Fruit fly (Drosophila melanogaster) whole organism, embryonic: Measurements from ENCODE around the gene scramb2.
A peak's percentile ranks its signal among the peaks of the same experiment; 100 is the strongest.

ENCODE experiments used
- ATbp ChIP-seq: fragments of 200-800 bp; sonication (Bioruptor generic); optimal IDR thresholded peaks from 2 replicates; lab custom pipeline; 2017; ENCODE audit warnings: missing biosample characterization, mild to moderate bottlenecking, missing genetic modification characterization, missing genetic modification reagents
- Antp ChIP-seq: fragments of 200-800 bp; sonication (Bioruptor generic); optimal IDR thresholded peaks from 3 replicates; lab custom pipeline; 2016; ENCODE audit warnings: missing biosample characterization, missing genetic modification characterization
- BtbVII ChIP-seq: fragments of 200-800 bp; sonication (Bioruptor generic); optimal IDR thresholded peaks from 3 replicates; lab custom pipeline; 2017; ENCODE audit warnings: missing biosample characterization, mild to moderate bottlenecking, missing genetic modification characterization
- CG11504 ChIP-seq: fragments of 200-800 bp; sonication (Bioruptor generic); optimal IDR thresholded peaks from 3 replicates; lab custom pipeline; 2019; ENCODE audit warnings: missing biosample characterization, mild to moderate bottlenecking, missing genetic modification characterization, moderate library complexity
- CG12071 ChIP-seq: fragments of 200-800 bp; sonication (Bioruptor generic); optimal IDR thresholded peaks from 3 replicates; lab custom pipeline; 2018; ENCODE audit warnings: missing biosample characterization, mild to moderate bottlenecking, missing genetic modification characterization
- CG12155 ChIP-seq: fragments of 200-800 bp; sonication (Bioruptor generic); optimal IDR thresholded peaks from 3 replicates; lab custom pipeline; 2016; ENCODE audit warnings: missing biosample characterization, missing genetic modification characterization
- CG12391 ChIP-seq: fragments of 200-800 bp; sonication (Bioruptor generic); optimal IDR thresholded peaks from 3 replicates; lab custom pipeline; 2018; ENCODE audit warnings: missing biosample characterization, mild to moderate bottlenecking, missing genetic modification characterization, moderate library complexity
- CG12942 ChIP-seq: fragments of 200-800 bp; sonication (Bioruptor generic); optimal IDR thresholded peaks from 3 replicates; lab custom pipeline; 2016; ENCODE audit warnings: missing biosample characterization, missing genetic modification characterization
- CG13123 ChIP-seq: fragments of 200-800 bp; sonication (Bioruptor generic); optimal IDR thresholded peaks from 2 replicates; lab custom pipeline; 2016; ENCODE audit warnings: missing biosample characterization, missing genetic modification characterization
- CG13296 ChIP-seq: fragments of 200-800 bp; sonication (Bioruptor generic); optimal IDR thresholded peaks from 3 replicates; lab custom pipeline; 2018; ENCODE audit warnings: missing biosample characterization, mild to moderate bottlenecking, missing genetic modification characterization
- CG13424 ChIP-seq: fragments of 200-800 bp; sonication (Bioruptor generic); optimal IDR thresholded peaks from 2 replicates; lab custom pipeline; 2019; ENCODE audit warnings: missing biosample characterization, mild to moderate bottlenecking, missing genetic modification characterization, moderate library complexity
- CG16813 ChIP-seq: fragments of 200-800 bp; sonication (Bioruptor generic); IDR thresholded peaks from 3 replicates; pipeline ENCODE4 v1.3.6; 2022; ENCODE audit warnings: missing biosample characterization, missing genetic modification characterization; ENCODE audit not compliant: partially characterized antibody
- CG17328 ChIP-seq: fragments of 200-800 bp; sonication (Bioruptor generic); IDR thresholded peaks from 2 replicates; pipeline ENCODE4 v1.3.6; 2022; ENCODE audit warnings: missing biosample characterization, missing genetic modification characterization
- CG18476 ChIP-seq: fragments of 200-800 bp; sonication (Bioruptor generic); optimal IDR thresholded peaks from 2 replicates; lab custom pipeline; 2016; ENCODE audit warnings: missing biosample characterization, mild to moderate bottlenecking, missing genetic modification characterization
- CG2889 ChIP-seq: fragments of 200-800 bp; sonication (Bioruptor generic); IDR thresholded peaks from 3 replicates; pipeline ENCODE4 v1.3.6; 2022; ENCODE audit warnings: missing biosample characterization, missing genetic modification characterization
- CG3065 ChIP-seq: fragments of 200-800 bp; sonication (Bioruptor generic); optimal IDR thresholded peaks from 2 replicates; lab custom pipeline; 2016; ENCODE audit warnings: missing biosample characterization, missing genetic modification characterization
- CG32772 ChIP-seq: fragments of 200-800 bp; sonication (Bioruptor generic); IDR thresholded peaks from 2 replicates; pipeline ENCODE4 v1.3.6; 2022; ENCODE audit warnings: missing biosample characterization, missing genetic modification characterization
- CG3847 ChIP-seq: fragments of 200-800 bp; sonication (Bioruptor generic); IDR thresholded peaks from 2 replicates; pipeline ENCODE4 v1.3.6; 2022; ENCODE audit warnings: missing biosample characterization, missing genetic modification characterization
- CG6272 ChIP-seq: fragments of 200-800 bp; sonication (Bioruptor generic); IDR thresholded peaks from 2 replicates; pipeline ENCODE4 v1.3.6; 2022; ENCODE audit warnings: missing biosample characterization, missing genetic modification characterization
- CG6854 ChIP-seq: fragments of 200-800 bp; sonication (Bioruptor generic); optimal IDR thresholded peaks from 3 replicates; lab custom pipeline; 2017; ENCODE audit warnings: missing biosample characterization, mild to moderate bottlenecking, missing genetic modification characterization
- CG9215 ChIP-seq: fragments of 200-800 bp; sonication (Bioruptor generic); IDR thresholded peaks from 2 replicates; pipeline ENCODE4 v1.3.6; 2022; ENCODE audit warnings: missing biosample characterization, missing genetic modification characterization
- CG9727 ChIP-seq: fragments of 200-800 bp; sonication (Bioruptor generic); optimal IDR thresholded peaks from 3 replicates; lab custom pipeline; 2017; ENCODE audit warnings: missing biosample characterization, mild to moderate bottlenecking, missing genetic modification characterization
- Elba2 ChIP-seq: fragments of 200-800 bp; sonication (Bioruptor generic); optimal IDR thresholded peaks from 3 replicates; lab custom pipeline; 2016; ENCODE audit warnings: missing biosample characterization, missing genetic modification characterization
- Ets65A ChIP-seq: fragments of 200-800 bp; sonication (Bioruptor generic); peaks from one replicate; lab custom pipeline; 2016; ENCODE audit warnings: missing biosample characterization, missing genetic modification characterization
- Gsc ChIP-seq: fragments of 200-800 bp; sonication (Bioruptor generic); IDR thresholded peaks from 2 replicates; pipeline ENCODE4 v1.3.6; 2022; ENCODE audit warnings: missing biosample characterization, missing genetic modification characterization
- Hmr ChIP-seq: fragments of 200-800 bp; sonication (Bioruptor generic); optimal IDR thresholded peaks from 3 replicates; lab custom pipeline; 2017; ENCODE audit warnings: mild to moderate bottlenecking, missing biosample characterization, missing genetic modification reagents, missing genetic modification characterization
- Lhr ChIP-seq: fragments of 200-800 bp; sonication (Bioruptor generic); optimal IDR thresholded peaks from 3 replicates; lab custom pipeline; 2017; ENCODE audit warnings: mild to moderate bottlenecking, missing biosample characterization, missing genetic modification reagents, missing genetic modification characterization
- Lpt ChIP-seq: fragments of >200 bp; optimal IDR thresholded peaks from 2 replicates; lab custom pipeline; 2018; ENCODE audit warnings: missing biosample characterization, missing genetic modification characterization
- Mes4 ChIP-seq: fragments of 200-800 bp; sonication (Bioruptor generic); optimal IDR thresholded peaks from 2 replicates; lab custom pipeline; 2016; ENCODE audit warnings: missing biosample characterization, missing genetic modification characterization
- NC2α ChIP-seq: fragments of 200-800 bp; sonication (Bioruptor generic); optimal IDR thresholded peaks from 2 replicates; lab custom pipeline; 2016; ENCODE audit warnings: missing biosample characterization, missing genetic modification characterization
- Ravus ChIP-seq: fragments of 200-800 bp; sonication (Bioruptor generic); IDR thresholded peaks from 2 replicates; pipeline ENCODE4 v1.3.6; 2022; ENCODE audit warnings: missing biosample characterization, missing genetic modification characterization
- Spps ChIP-seq: fragments of 200-800 bp; sonication (Bioruptor generic); optimal IDR thresholded peaks from 2 replicates; lab custom pipeline; 2018; ENCODE audit warnings: missing biosample characterization, mild to moderate bottlenecking, missing genetic modification characterization
- ase ChIP-seq: fragments of 200-800 bp; sonication (Bioruptor generic); IDR thresholded peaks from 3 replicates; pipeline ENCODE4 v1.3.6; 2022; ENCODE audit warnings: missing biosample characterization, missing genetic modification characterization
- bsh ChIP-seq, 2 experiments: fragments of 200-800 bp; sonication (Bioruptor generic); optimal IDR thresholded peaks; 2 replicates each; lab custom pipeline; 2017 to 2018; ENCODE audit warnings: mild to moderate bottlenecking in 2 of 2, missing biosample characterization in 2 of 2, missing genetic modification characterization in 2 of 2, moderate library complexity in 1 of 2
- crp ChIP-seq, 2 experiments: fragments of 200-800 bp; sonication (Bioruptor generic); optimal IDR thresholded peaks; 2 replicates in 1 of 2; 3 replicates in 1 of 2; lab custom pipeline; 2017; ENCODE audit warnings: missing biosample characterization in 2 of 2, missing genetic modification characterization in 2 of 2, mild to moderate bottlenecking in 1 of 2, moderate library complexity in 1 of 2
- danr ChIP-seq: fragments of 200-800 bp; sonication (Bioruptor generic); IDR thresholded peaks from 2 replicates; pipeline ENCODE4 v1.3.6; 2022; ENCODE audit warnings: missing biosample characterization, missing genetic modification characterization
- dati ChIP-seq: fragments of 200-800 bp; sonication (Bioruptor generic); IDR thresholded peaks from 2 replicates; pipeline ENCODE4 v1.3.6; 2022; ENCODE audit warnings: missing biosample characterization, missing genetic modification characterization
- fd3F ChIP-seq: fragments of 200-800 bp; sonication (Bioruptor generic); optimal IDR thresholded peaks from 2 replicates; lab custom pipeline; 2018; ENCODE audit warnings: missing biosample characterization, mild to moderate bottlenecking, missing genetic modification characterization, moderate library complexity
- gem ChIP-seq: fragments of 200-800 bp; sonication (Bioruptor generic); optimal IDR thresholded peaks from 2 replicates; lab custom pipeline; 2019; ENCODE audit warnings: missing biosample characterization, mild to moderate bottlenecking, missing genetic modification characterization, moderate library complexity
- gfzf ChIP-seq: fragments of 200-800 bp; sonication (Bioruptor generic); optimal IDR thresholded peaks from 2 replicates; lab custom pipeline; 2016; ENCODE audit warnings: missing biosample characterization, mild to moderate bottlenecking, missing genetic modification characterization, moderate library complexity
- gsb-n ChIP-seq: fragments of 200-800 bp; sonication (Bioruptor generic); optimal IDR thresholded peaks from 3 replicates; lab custom pipeline; 2018; ENCODE audit warnings: missing biosample characterization, mild to moderate bottlenecking, missing genetic modification characterization
- jigr1 ChIP-seq: fragments of 200-800 bp; sonication (Bioruptor generic); IDR thresholded peaks from 3 replicates; pipeline ENCODE4 v1.3.6; 2022; ENCODE audit warnings: missing biosample characterization, missing genetic modification characterization
- kay ChIP-seq: fragments of 200-800 bp; sonication (Bioruptor generic); optimal IDR thresholded peaks from 2 replicates; lab custom pipeline; 2016; ENCODE audit warnings: missing biosample characterization, missing genetic modification characterization
- p53 ChIP-seq: fragments of 200-800 bp; sonication (Bioruptor generic); optimal IDR thresholded peaks from 2 replicates; lab custom pipeline; 2016; ENCODE audit warnings: missing biosample characterization, missing genetic modification characterization
- pan ChIP-seq, 4 experiments: fragments of >200 bp in 3 of 4; fragments of 200-800 bp in 1 of 4; sonication (Bioruptor generic) in 1 of 4; optimal IDR thresholded peaks in 3 of 4; IDR thresholded peaks in 1 of 4; 2 replicates each; pipeline versions ENCODE4 v1.3.6 to Lab custom; 2017 to 2022; ENCODE audit warnings: missing biosample characterization in 2 of 4, missing genetic modification characterization in 2 of 4, mixed read lengths in 1 of 4
- rib ChIP-seq: fragments of 200-800 bp; sonication (Bioruptor generic); IDR thresholded peaks from 2 replicates; pipeline ENCODE4 v1.3.6; 2022; ENCODE audit warnings: missing biosample characterization, missing genetic modification characterization
- sima ChIP-seq: fragments of 200-800 bp; sonication (Bioruptor generic); optimal IDR thresholded peaks from 2 replicates; lab custom pipeline; 2016; ENCODE audit warnings: missing biosample characterization, missing genetic modification characterization
- tio ChIP-seq: fragments of 200-800 bp; sonication (Bioruptor generic); optimal IDR thresholded peaks from 2 replicates; lab custom pipeline; 2017; ENCODE audit warnings: missing biosample characterization, missing genetic modification characterization, inconsistent platforms
- unc-4 ChIP-seq: fragments of 200-800 bp; sonication (Bioruptor generic); IDR thresholded peaks from 2 replicates; pipeline ENCODE4 v1.3.6; 2022; ENCODE audit warnings: missing biosample characterization, missing genetic modification characterization; ENCODE audit not compliant: partially characterized antibody

Gene scramb2

DNA sequence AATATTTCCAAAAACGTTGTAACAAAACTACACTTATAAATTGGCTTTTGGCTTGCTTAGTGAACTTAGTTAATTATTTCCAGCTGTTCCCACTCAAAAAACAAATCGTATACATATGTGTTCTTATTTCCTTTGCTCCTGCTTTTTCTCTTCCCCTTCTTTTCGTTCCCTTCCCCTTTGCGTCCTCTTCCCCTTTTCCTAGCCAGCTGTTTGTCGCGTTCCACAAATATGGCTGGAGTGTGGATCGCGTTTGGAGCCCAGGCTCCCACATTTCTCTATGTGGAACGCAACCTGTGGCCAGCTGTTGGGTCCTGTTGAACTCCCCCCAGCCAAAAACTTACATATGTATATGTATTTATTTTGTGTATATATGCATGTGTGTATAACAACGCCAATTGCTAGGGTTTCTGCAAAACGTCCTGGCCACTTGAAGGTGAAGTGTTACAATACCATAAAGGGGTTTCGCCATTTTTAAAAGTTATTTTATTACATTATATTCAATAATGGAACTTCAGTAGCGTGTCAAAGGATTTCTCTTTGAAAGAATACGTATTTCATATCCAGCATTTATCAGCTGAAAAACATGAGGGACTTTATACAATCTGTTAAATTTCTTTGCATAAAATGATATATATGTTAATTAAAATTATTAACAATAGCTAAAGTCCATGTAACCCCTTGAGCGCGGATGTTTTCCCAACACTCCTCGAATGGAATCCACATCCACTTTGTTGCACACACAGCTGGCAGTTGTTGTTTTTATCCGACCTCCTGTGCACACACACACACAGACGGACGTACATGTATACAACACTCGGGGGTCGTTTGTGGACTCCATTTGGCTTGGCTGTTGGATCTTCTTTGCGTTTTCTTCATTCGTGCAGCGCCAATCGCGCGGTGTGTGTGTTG, 25.3 kb upstream of the scramb2 start (continued):
- TF ChIP-seq CG6272 (GFP tag; lab: Robert Waterston, UW) (no peak), kay (no peak), ase (GFP tag; lab: Robert Waterston, UW) (no peak), Lpt (GFP tag; lab: Kevin White, UChicago) (no peak), Gsc (GFP tag; lab: Robert Waterston, UW) (no peak), Mes4 (no peak), CG9215 (GFP tag; lab: Robert Waterston, UW) (no peak), CG12942 (GFP tag; lab: Kevin White, UChicago) (no peak), gsb-n (tag; lab: Kevin White, UChicago) (no peak), gem (peak; percentile 46), NC2α (GFP tag; lab: Kevin White, UChicago) (no peak), CG16813 (GFP tag; lab: Robert Waterston, UW) (no peak), CG13424 (tag; lab: Kevin White, UChicago) (no peak), bsh (GFP tag; optimal IDR thresholded peaks at IDR 0.05; lab: Kevin White, UChicago) (no peak), sima (GFP tag; lab: Kevin White, UChicago) (no peak), tio (GFP tag; lab: Kevin White, UChicago) (no peak), CG13123 (GFP tag; lab: Kevin White, UChicago) (no peak), Ets65A (GFP tag; lab: Kevin White, UChicago) (no peak), CG12155 (GFP tag; lab: Kevin White, UChicago) (no peak), Hmr (no peak), crp (GFP tag; optimal IDR thresholded peaks at IDR 0.05; lab: Kevin White, UChicago) (peak in 1 of 2 experiments; percentile 74), Elba2 (GFP tag; lab: Kevin White, UChicago) (no peak), danr (no peak), CG3065 (no peak), CG12071 (GFP tag; lab: Kevin White, UChicago) (no peak), rib (GFP tag; lab: Robert Waterston, UW) (no peak), unc-4 (no peak), pan (optimal IDR thresholded peaks at IDR 0.05; lab: Kevin White, UChicago) (no peak), pan (GFP tag; optimal IDR thresholded peaks at IDR 0.05 in 1 of 2, IDR thresholded peaks at IDR 0.05 in 1 of 2) (no peak), CG18476 (peak; percentile 42), Antp (no peak), Lhr (GFP tag; lab: Kevin White, UChicago) (no peak), BtbVII (no peak), CG11504 (tag; lab: Kevin White, UChicago) (peak; percentile 14), p53 (GFP tag; lab: Kevin White, UChicago) (no peak), CG12391 (peak; percentile 25), gfzf (no peak), dati (GFP tag; lab: Robert Waterston, UW) (no peak), ATbp (no peak), CG17328 (GFP tag; lab: Robert Waterston, UW) (no peak), fd3F (GFP tag; lab: Kevin White, UChicago) (no peak), CG2889 (GFP tag; lab: Robert Waterston, UW) (no peak), CG9727 (GFP tag; lab: Kevin White, UChicago) (peak; percentile 22), Ravus (GFP tag; lab: Robert Waterston, UW) (no peak), Spps (tag; lab: Kevin White, UChicago) (no peak), jigr1 (GFP tag; lab: Robert Waterston, UW) (no peak), CG6854 (GFP tag; lab: Kevin White, UChicago) (no peak), CG3847 (GFP tag; lab: Robert Waterston, UW) (no peak), CG13296 (GFP tag; lab: Kevin White, UChicago) (no peak), CG32772 (GFP tag; lab: Robert Waterston, UW) (no peak)
